Fruit fly (Drosophila melanogaster): Measurements from ENCODE around the gene CG5280.

Gene CG5280

DNA sequence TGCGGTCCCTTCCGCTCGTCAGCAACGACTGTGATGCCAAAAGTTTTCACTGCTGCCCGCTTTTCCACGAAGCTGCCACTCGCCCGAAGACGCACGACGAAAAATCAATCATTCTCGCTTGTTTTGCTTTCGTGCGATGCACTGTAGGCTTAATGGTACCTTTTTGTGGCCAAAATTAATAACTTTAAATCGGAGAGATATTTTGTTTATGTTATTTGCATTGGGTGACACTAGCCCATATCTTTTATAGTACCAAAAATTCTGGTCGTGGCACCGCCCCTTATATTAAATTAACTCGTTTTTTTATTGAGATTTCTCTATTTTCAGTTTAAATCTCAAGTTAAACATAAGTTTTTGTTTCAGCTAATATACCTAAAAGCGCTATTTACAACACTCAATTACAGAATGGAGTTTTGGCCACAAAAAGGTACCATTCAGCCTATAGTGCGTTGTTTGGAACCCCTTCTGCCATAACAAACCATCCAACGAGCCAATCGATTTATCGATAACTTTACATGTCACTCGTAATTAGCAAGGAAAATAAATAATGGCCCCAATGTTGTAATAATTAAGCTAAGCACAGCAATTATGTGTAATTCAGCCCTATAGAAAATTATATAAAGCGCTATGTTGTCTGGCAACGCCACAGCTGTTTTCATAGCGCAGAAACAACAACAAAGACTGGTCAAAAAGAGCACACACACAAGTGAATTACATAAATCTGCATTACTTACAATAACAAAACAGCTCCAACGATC is 36.6 kb downstream of the CG5280 start (continued):
- TF ChIP-seq CG18619 (GFP tag; optimal IDR thresholded peaks at IDR 0.05) (peak; percentile 53), schlank (tag; optimal IDR thresholded peaks at IDR 0.05) (no peak), Med (GFP tag) (peak; percentile 82), ssp (GFP tag; IDR thresholded peaks at IDR 0.05) (no peak), jigr1 (GFP tag; IDR thresholded peaks at IDR 0.05) (no peak), CG3407 (GFP tag; optimal IDR thresholded peaks at IDR 0.05) (peak; percentile 65), az2 (GFP tag; optimal IDR thresholded peaks at IDR 0.05) (peak; percentile 37), fd64A (GFP tag; optimal IDR thresholded peaks at IDR 0.05) (no peak), crp (GFP tag; optimal IDR thresholded peaks at IDR 0.05) (peak in 1 of 2 experiments; percentile 52), NC2α (GFP tag; optimal IDR thresholded peaks at IDR 0.05) (no peak), Pdp1 (GFP tag; optimal IDR thresholded peaks at IDR 0.05) (peak; percentile 57 to 99), Fer3 (tag; optimal IDR thresholded peaks at IDR 0.05) (peak; percentile 70), dmrt99B (tag; optimal IDR thresholded peaks at IDR 0.05) (peak; percentile 79), pita (GFP tag; optimal IDR thresholded peaks at IDR 0.05) (no peak), CG6854 (GFP tag; optimal IDR thresholded peaks at IDR 0.05) (peak; percentile 57), Fer1 (GFP tag; optimal IDR thresholded peaks at IDR 0.05) (peak; percentile 82), pho (GFP tag; optimal IDR thresholded peaks at IDR 0.05) (no peak), CG18476 (GFP tag; optimal IDR thresholded peaks at IDR 0.05) (peak; percentile 55), sima (GFP tag; optimal IDR thresholded peaks at IDR 0.05) (no peak), Neu2 (GFP tag; optimal IDR thresholded peaks at IDR 0.05; ENCODE audit: borderline replicate concordance) (no peak), nau (GFP tag; optimal IDR thresholded peaks at IDR 0.05) (peak; percentile 60), Mad (GFP tag; optimal IDR thresholded peaks at IDR 0.05) (peak; percentile 48), CG13123 (GFP tag; optimal IDR thresholded peaks at IDR 0.05) (no peak), CG4707 (GFP tag; optimal IDR thresholded peaks at IDR 0.05) (peak; percentile 96), h (optimal IDR thresholded peaks at IDR 0.05) (no peak), oc (tag; optimal IDR thresholded peaks at IDR 0.05) (peak; percentile 27), sug (tag; optimal IDR thresholded peaks at IDR 0.05) (peak; percentile 64), CG14014 (GFP tag; IDR thresholded peaks at IDR 0.05) (peak; percentile 30; the same call in 1 of the 2 replicates), Ptx1 (GFP tag; IDR thresholded peaks at IDR 0.05) (peak; percentile 41; the same call in 1 of the 2 replicates), prd (optimal IDR thresholded peaks at IDR 0.05) (no peak), prd (GFP tag; IDR thresholded peaks at IDR 0.05) (peak; percentile 40; the same call in 1 of the 3 replicates), CG13287 (GFP tag; IDR thresholded peaks at IDR 0.05; ENCODE audit: partially characterized antibody) (peak; percentile 30), abd-A (tag; optimal IDR thresholded peaks at IDR 0.05) (peak; percentile 69), CG13894 (tag; optimal IDR thresholded peaks at IDR 0.05) (peak; percentile 38), CG12769 (tag; optimal IDR thresholded peaks at IDR 0.05) (peak; percentile 5), Xrp1 (GFP tag; IDR thresholded peaks at IDR 0.05) (peak; percentile 50; the same call in 1 of the 2 replicates), tgo (GFP tag; IDR thresholded peaks at IDR 0.05) (peak; percentile 50; the same call in 2 of the 3 replicates), Gug (GFP tag; IDR thresholded peaks at IDR 0.05) (0 out of 4 replicates have a peak, but pooled peaks have one; percentile 8), CG4617 (GFP tag; optimal IDR thresholded peaks at IDR 0.05; ENCODE audit: borderline replicate concordance) (no peak), Drgx (GFP tag; IDR thresholded peaks at IDR 0.05) (peak; percentile 67; the same call in 1 of the 2 replicates), tap (tag; optimal IDR thresholded peaks at IDR 0.05) (peak; percentile 30), crol (GFP tag; IDR thresholded peaks at IDR 0.05) (no peak), CG6654 (GFP tag; optimal IDR thresholded peaks at IDR 0.05) (peak; percentile 39), CG13624 (GFP tag; optimal IDR thresholded peaks at IDR 0.05) (no peak), HLH54F (GFP tag; optimal IDR thresholded peaks at IDR 0.05) (no peak), CG12744 (GFP tag; optimal IDR thresholded peaks at IDR 0.05) (no peak), dan (GFP tag; IDR thresholded peaks at IDR 0.05) (no peak), CG17359 (tag; optimal IDR thresholded peaks at IDR 0.05) (peak; percentile 71), chn (GFP tag; optimal IDR thresholded peaks at IDR 0.05) (peak; percentile 2)
